Fruit fly (Drosophila melanogaster) S2 (cell line): Measurements from ENCODE around the gene Myo61F.

Experiments
- CG8478 ChIP-seq: fragments of >200 bp; optimal IDR thresholded peaks from 2 replicates; lab custom pipeline; 2018
- CTCF ChIP-seq, 2 experiments: fragments of >200 bp; optimal IDR thresholded peaks; 2 replicates each; lab custom pipeline; 2018

Myo61F gene

DNA sequence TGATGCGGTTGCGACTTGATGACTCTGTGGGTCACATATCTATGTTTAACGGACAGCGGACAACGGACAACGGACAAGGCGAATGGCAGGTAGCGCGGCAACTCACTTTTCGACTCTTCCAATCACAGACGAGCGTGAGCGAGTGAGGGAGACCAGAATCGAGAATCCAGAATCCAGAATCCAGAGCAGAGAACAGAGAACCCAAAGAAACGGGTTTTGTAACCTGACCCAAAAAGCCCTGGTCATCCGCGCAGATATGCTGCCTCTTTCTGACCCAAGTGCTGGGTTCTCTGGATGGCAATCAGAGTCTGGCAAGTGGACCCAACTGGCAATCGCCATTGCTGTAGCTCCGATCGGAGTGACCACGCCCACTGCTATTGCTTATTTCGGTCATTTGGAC, 46.1 kb downstream of the Myo61F start:
- TF ChIP-seq CTCF (optimal IDR thresholded peaks at IDR 0.05; lab: Kevin White, UChicago) = no peak
- no peak for TF ChIP-seq CG8478 (lab: Kevin White, UChicago)

DNA sequence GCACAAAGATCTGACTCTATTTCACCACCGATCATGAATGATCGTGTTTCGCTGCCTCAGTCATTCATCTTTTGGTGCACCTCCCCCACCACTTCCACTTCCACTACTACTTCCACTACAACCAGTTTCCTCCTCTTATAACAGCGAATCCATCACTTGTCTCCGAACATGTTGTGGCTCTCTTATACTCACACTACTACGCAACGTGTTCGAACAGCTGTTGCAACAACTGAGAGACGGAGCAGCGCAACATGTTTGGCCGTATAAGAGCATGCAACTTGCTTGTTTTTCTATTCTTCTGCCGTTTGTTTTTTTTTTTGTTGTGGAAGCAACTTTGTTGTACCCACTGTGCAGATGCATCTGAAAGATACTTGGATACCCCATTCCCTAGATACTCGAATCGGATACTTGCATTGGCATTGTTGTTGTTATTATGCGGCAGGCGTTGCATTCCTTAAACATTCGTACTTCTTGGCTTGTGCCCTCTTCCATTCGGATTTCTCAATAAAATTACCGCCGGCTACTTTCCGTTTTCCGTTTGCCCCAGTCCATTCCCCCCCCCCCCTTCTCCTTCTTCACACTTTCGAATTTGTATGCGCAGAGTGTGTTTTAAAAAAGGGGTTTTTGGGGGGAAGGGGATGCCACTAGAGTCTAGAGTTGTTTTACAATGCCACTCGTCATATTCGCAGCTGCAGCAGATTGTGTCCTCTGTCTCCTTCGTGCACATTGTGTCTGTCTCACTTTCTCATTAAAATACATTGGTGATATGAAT, 48.8 kb downstream of the Myo61F start:
- no peak for TF ChIP-seq CTCF (optimal IDR thresholded peaks at IDR 0.05; lab: Kevin White, UChicago)

DNA sequence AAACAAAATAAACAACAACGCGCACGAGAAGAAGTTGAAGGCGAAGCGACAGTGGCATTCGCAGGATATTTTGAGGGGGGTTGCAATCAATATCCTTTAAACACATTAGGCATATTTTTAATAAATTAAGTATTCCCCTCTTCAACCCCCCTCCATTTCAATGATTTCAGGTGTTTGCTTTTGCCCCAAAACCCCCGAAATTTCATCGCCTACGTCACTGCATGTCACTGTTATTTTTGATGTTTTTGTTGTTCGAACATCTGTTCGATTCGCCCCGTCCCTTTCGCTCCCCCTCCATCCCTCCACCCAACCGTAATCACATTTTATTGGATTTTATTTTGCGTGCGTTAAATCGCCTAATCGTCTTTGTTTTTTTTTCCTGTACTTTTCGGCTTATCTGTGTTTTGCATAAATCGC, 49.9 kb downstream of the Myo61F start:
- TF ChIP-seq CTCF (optimal IDR thresholded peaks at IDR 0.05; lab: Kevin White, UChicago) (no peak), CG8478 (lab: Kevin White, UChicago) (no peak)

dm6 chr3L:1370099-1370678, 51.9 kb downstream of the Myo61F start, which contains the start of gene ru:
ru (plus strand) TSS chr3L:1370628.
- TF ChIP-seq CTCF (optimal IDR thresholded peaks at IDR 0.05; lab: Kevin White, UChicago) (no peak), CG8478 (lab: Kevin White, UChicago) (no peak)

DNA sequence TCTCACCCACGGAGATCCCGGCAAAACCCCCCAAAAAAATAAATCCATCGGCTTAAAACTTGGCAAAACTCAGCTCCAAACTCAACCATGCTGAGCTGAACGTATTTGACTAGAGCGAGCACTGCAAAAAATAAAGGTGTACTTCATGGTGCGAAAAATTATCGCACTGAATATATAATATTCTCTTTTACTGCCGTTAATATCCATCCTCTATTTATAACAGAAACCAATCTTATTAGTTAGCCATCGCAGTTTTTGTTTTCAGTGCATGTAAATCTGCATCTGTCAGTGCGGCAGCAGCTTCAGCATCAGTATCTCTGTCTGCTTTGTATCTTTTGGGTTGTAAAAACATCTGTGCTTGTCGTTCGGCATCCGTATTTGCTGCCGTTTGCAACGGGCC, 52.7 kb downstream of the Myo61F start:
- TF ChIP-seq CTCF (optimal IDR thresholded peaks at IDR 0.05; lab: Kevin White, UChicago) (no peak), CG8478 (lab: Kevin White, UChicago) (no peak)

dm6 chr3L:1374438-1375133, 56.3 kb downstream of the Myo61F start:
- TF ChIP-seq CTCF (optimal IDR thresholded peaks at IDR 0.05; lab: Kevin White, UChicago) = no peak
- no peak for TF ChIP-seq CG8478 (lab: Kevin White, UChicago)

dm6 chr3L:1376014-1376745, 57.9 kb downstream of the Myo61F start:
- TF ChIP-seq CTCF (optimal IDR thresholded peaks at IDR 0.05; lab: Kevin White, UChicago) (no peak), CG8478 (lab: Kevin White, UChicago) (no peak)

dm6 chr3L:1378098-1378645, 59.9 kb downstream of the Myo61F start:
- TF ChIP-seq CTCF (optimal IDR thresholded peaks at IDR 0.05; lab: Kevin White, UChicago) (no peak), CG8478 (lab: Kevin White, UChicago) (no peak)

dm6 chr3L:1378862-1379543, 60.7 kb downstream of the Myo61F start:
- TF ChIP-seq CTCF (optimal IDR thresholded peaks at IDR 0.05; lab: Kevin White, UChicago) (no peak), CG8478 (lab: Kevin White, UChicago) (no peak)
